Worm (Caenorhabditis elegans) whole organism, young adult: ENCODE results near the gene F44E7.9.

Source experiments
- C06A6.2 ChIP-seq: fragments of 200-800 bp; sonication (Bioruptor generic); conservative IDR thresholded peaks from 2 replicates; pipeline ENCODE4 v1.3.6; 2022; ENCODE audit warnings: missing genetic modification characterization, missing compliant biosample characterization
- C17E4.6 ChIP-seq: fragments of 200-800 bp; sonication (Bioruptor generic); IDR thresholded peaks from 2 replicates; pipeline ENCODE4 v1.3.6; 2022; ENCODE audit warnings: missing genetic modification reagents, missing genetic modification characterization, missing compliant biosample characterization
- D2030.7 ChIP-seq: fragments of 200-800 bp; sonication (Bioruptor generic); IDR thresholded peaks from 2 replicates; pipeline ENCODE4 v1.3.6; 2022; ENCODE audit warnings: missing genetic modification reagents, missing genetic modification characterization, missing compliant biosample characterization
- F49E8.2 ChIP-seq: sonication (generic microtip); optimal IDR thresholded peaks from 3 replicates; lab custom pipeline; 2017; ENCODE audit warnings: missing genetic modification characterization, mild to moderate bottlenecking, missing compliant biosample characterization, antibody characterized with exemption, moderate library complexity; ENCODE audit not compliant: insufficient read depth
- F52B5.7 ChIP-seq: sonication (generic microtip); optimal IDR thresholded peaks from 2 replicates; lab custom pipeline; 2016; ENCODE audit warnings: mild to moderate bottlenecking, missing genetic modification characterization, missing compliant biosample characterization
- K11D2.4 ChIP-seq: fragments of 200-800 bp; sonication (Bioruptor generic); IDR thresholded peaks from 2 replicates; pipeline ENCODE4 v1.3.6; 2022; ENCODE audit warnings: missing genetic modification reagents, missing genetic modification characterization, missing compliant biosample characterization
- K12H6.12 ChIP-seq: fragments of 200-800 bp; sonication (Bioruptor generic); optimal IDR thresholded peaks from 2 replicates; lab custom pipeline; 2018; ENCODE audit warnings: mild to moderate bottlenecking, missing genetic modification characterization, missing compliant biosample characterization
- Y53G8AR.9 ChIP-seq: fragments of 200-800 bp; sonication (Bioruptor generic); conservative IDR thresholded peaks from 2 replicates; pipeline ENCODE4 v1.3.6; 2022; ENCODE audit warnings: missing genetic modification reagents, missing genetic modification characterization, missing compliant biosample characterization
- Y56A3A.18 ChIP-seq: fragments of 200-800 bp; sonication (Bioruptor generic); IDR thresholded peaks from 2 replicates; pipeline ENCODE4 v1.3.6; 2022; ENCODE audit warnings: missing genetic modification reagents, missing genetic modification characterization, missing compliant biosample characterization
- Y67H2A.10 ChIP-seq: fragments of 200-800 bp; sonication (Bioruptor generic); conservative IDR thresholded peaks from 2 replicates; pipeline ENCODE4 v1.3.6; 2022; ENCODE audit warnings: missing genetic modification reagents, missing genetic modification characterization, missing compliant biosample characterization
- Y79H2A.3 ChIP-seq: fragments of 200-800 bp; sonication (Bioruptor generic); conservative IDR thresholded peaks from 2 replicates; pipeline ENCODE4 v1.3.6; 2022; ENCODE audit warnings: missing genetic modification reagents, missing genetic modification characterization, missing compliant biosample characterization
- Y95B8A.8 ChIP-seq: fragments of 200-800 bp; sonication (Bioruptor generic); IDR thresholded peaks from 2 replicates; pipeline ENCODE4 v1.3.6; 2022; ENCODE audit warnings: missing genetic modification reagents, missing genetic modification characterization, missing compliant biosample characterization
- ama-1 ChIP-seq, 3 experiments: fragments of 150-350 bp in 1 of 3; sonication (generic microtip) in 2 of 3; optimal IDR thresholded peaks; 2 replicates each; lab custom pipeline; 2014 to 2018; ENCODE audit warnings: missing biosample characterization in 2 of 3, missing genetic modification characterization in 2 of 3, missing genetic modification reagents in 2 of 3
- atf-7 ChIP-seq: sonication (generic microtip); optimal IDR thresholded peaks from 2 replicates; lab custom pipeline; 2017; ENCODE audit warnings: mild to moderate bottlenecking, missing genetic modification characterization, missing compliant biosample characterization
- attf-3 ChIP-seq: fragments of 200-800 bp; sonication (Bioruptor generic); conservative IDR thresholded peaks from 2 replicates; pipeline ENCODE4 v1.3.6; 2022; ENCODE audit warnings: missing genetic modification reagents, missing genetic modification characterization, missing compliant biosample characterization
- bed-2 ChIP-seq: fragments of 200-800 bp; sonication (Bioruptor generic); IDR thresholded peaks from 2 replicates; pipeline ENCODE4 v1.3.6; 2022; ENCODE audit warnings: missing genetic modification reagents, missing genetic modification characterization, missing compliant biosample characterization
- cebp-2 ChIP-seq: fragments of 200-800 bp; sonication (Bioruptor generic); IDR thresholded peaks from 2 replicates; pipeline ENCODE4 v1.3.6; 2022; ENCODE audit warnings: missing genetic modification characterization, missing compliant biosample characterization
- ceh-100 ChIP-seq: fragments of 200-800 bp; sonication (Bioruptor generic); IDR thresholded peaks from 2 replicates; pipeline ENCODE4 v1.3.6; 2022; ENCODE audit warnings: missing genetic modification reagents, missing genetic modification characterization, missing compliant biosample characterization
- ceh-40 ChIP-seq: fragments of 200-800 bp; sonication (Bioruptor generic); IDR thresholded peaks from 2 replicates; pipeline ENCODE4 v1.3.6; 2022; ENCODE audit warnings: missing genetic modification characterization, missing compliant biosample characterization
- ceh-58 ChIP-seq: fragments of 200-800 bp; sonication (Bioruptor generic); IDR thresholded peaks from 2 replicates; pipeline ENCODE4 v1.3.6; 2022; ENCODE audit warnings: missing genetic modification characterization, missing compliant biosample characterization
- ceh-79 ChIP-seq: sonication (generic microtip); optimal IDR thresholded peaks from 2 replicates; lab custom pipeline; 2017; ENCODE audit warnings: mild to moderate bottlenecking, missing genetic modification characterization, missing compliant biosample characterization
- ceh-91 ChIP-seq: fragments of 200-800 bp; sonication (Bioruptor generic); IDR thresholded peaks from 2 replicates; pipeline ENCODE4 v1.3.6; 2022; ENCODE audit warnings: missing genetic modification reagents, missing genetic modification characterization, missing compliant biosample characterization
- efl-1 ChIP-seq: fragments of 150-350 bp; optimal IDR thresholded peaks from 2 replicates; lab custom pipeline; 2014; ENCODE audit warnings: missing biosample characterization, missing genetic modification reagents, missing genetic modification characterization
- egl-18 ChIP-seq: fragments of 200-800 bp; sonication (Bioruptor generic); IDR thresholded peaks from 2 replicates; pipeline ENCODE4 v1.3.6; 2022; ENCODE audit warnings: missing genetic modification reagents, missing genetic modification characterization, missing compliant biosample characterization
- egrh-3 ChIP-seq: fragments of 200-800 bp; sonication (Bioruptor generic); IDR thresholded peaks from 2 replicates; pipeline ENCODE4 v1.3.6; 2022; ENCODE audit warnings: missing genetic modification reagents, missing genetic modification characterization, missing compliant biosample characterization
- him-1 ChIP-seq: sonication (generic microtip); optimal IDR thresholded peaks from 2 replicates; lab custom pipeline; 2016; ENCODE audit warnings: missing genotype, missing genetic modification reagents, missing genetic modification characterization, missing compliant biosample characterization
- hmg-1.2 ChIP-seq: fragments of 200-800 bp; sonication (Bioruptor generic); IDR thresholded peaks from 2 replicates; pipeline ENCODE4 v1.3.6; 2022; ENCODE audit warnings: missing genetic modification reagents, missing genetic modification characterization, missing compliant biosample characterization
- hmg-20 ChIP-seq: fragments of 200-800 bp; sonication (Bioruptor generic); IDR thresholded peaks from 2 replicates; pipeline ENCODE4 v1.3.6; 2022; ENCODE audit warnings: missing genetic modification reagents, missing genetic modification characterization, missing compliant biosample characterization
- hrde-1 ChIP-seq: sonication (generic microtip); optimal IDR thresholded peaks from 2 replicates; lab custom pipeline; 2016; ENCODE audit warnings: missing genetic modification characterization, mild to moderate bottlenecking, missing compliant biosample characterization, moderate library complexity, missing genotype, missing genetic modification reagents, borderline replicate concordance
- hsf-1 ChIP-seq: fragments of 200-800 bp; sonication (Bioruptor generic); IDR thresholded peaks from 2 replicates; pipeline ENCODE4 v1.3.6; 2022; ENCODE audit warnings: missing genetic modification reagents, missing genetic modification characterization, missing compliant biosample characterization
- let-526 ChIP-seq: fragments of 200-800 bp; sonication (Bioruptor generic); IDR thresholded peaks from 2 replicates; pipeline ENCODE4 v1.3.6; 2022; ENCODE audit warnings: missing genetic modification reagents, missing genetic modification characterization, missing compliant biosample characterization
- lin-35 ChIP-seq, 3 experiments: fragments of 150-350 bp in 2 of 3; sonication (generic microtip) in 1 of 3; optimal IDR thresholded peaks; 2 replicates each; lab custom pipeline; 2014 to 2018; ENCODE audit warnings: missing biosample characterization in 3 of 3, missing genetic modification characterization in 3 of 3, missing genetic modification reagents in 3 of 3
- lin-40 ChIP-seq: sonication (generic microtip); optimal IDR thresholded peaks from 2 replicates; lab custom pipeline; 2016; ENCODE audit warnings: missing genetic modification characterization, mild to moderate bottlenecking, missing compliant biosample characterization, missing genotype, missing genetic modification reagents
- lsl-1 ChIP-seq: fragments of 200-800 bp; sonication (Bioruptor generic); optimal IDR thresholded peaks from 2 replicates; lab custom pipeline; 2018; ENCODE audit warnings: mild to moderate bottlenecking, missing genetic modification characterization, moderate library complexity, missing compliant biosample characterization
- madf-3 ChIP-seq: fragments of 200-800 bp; sonication (Bioruptor generic); IDR thresholded peaks from 2 replicates; pipeline ENCODE4 v1.3.6; 2022; ENCODE audit warnings: missing genetic modification reagents, missing genetic modification characterization, missing compliant biosample characterization
- madf-6 ChIP-seq: fragments of 200-800 bp; sonication (Bioruptor generic); IDR thresholded peaks from 2 replicates; pipeline ENCODE4 v1.3.6; 2022; ENCODE audit warnings: missing genetic modification reagents, missing genetic modification characterization, missing compliant biosample characterization
- mcd-1 ChIP-seq: fragments of 200-800 bp; sonication (Bioruptor generic); IDR thresholded peaks from 2 replicates; pipeline ENCODE4 v1.3.6; 2022; ENCODE audit warnings: missing genetic modification reagents, missing genetic modification characterization, missing compliant biosample characterization
- mel-28 ChIP-seq: sonication (generic microtip); optimal IDR thresholded peaks from 2 replicates; lab custom pipeline; 2016; ENCODE audit warnings: borderline replicate concordance, mild to moderate bottlenecking, missing genetic modification characterization, missing compliant biosample characterization
- pbrm-1 ChIP-seq: fragments of 200-800 bp; sonication (Bioruptor generic); IDR thresholded peaks from 2 replicates; pipeline ENCODE4 v1.3.6; 2022; ENCODE audit warnings: missing genetic modification reagents, missing genetic modification characterization, missing compliant biosample characterization
- snpc-3.4 ChIP-seq: sonication (generic microtip); optimal IDR thresholded peaks from 2 replicates; lab custom pipeline; 2017; ENCODE audit warnings: missing genetic modification characterization, mild to moderate bottlenecking, missing compliant biosample characterization, antibody characterized with exemption, moderate library complexity, missing genotype, missing genetic modification reagents
- unc-62 ChIP-seq: fragments of 150-350 bp; optimal IDR thresholded peaks from 2 replicates; lab custom pipeline; 2014; ENCODE audit warnings: missing biosample characterization, missing genetic modification reagents, missing genetic modification characterization
- xnd-1 ChIP-seq: sonication (generic microtip); optimal IDR thresholded peaks from 2 replicates; lab custom pipeline; 2016; ENCODE audit warnings: missing genotype, missing genetic modification reagents, missing genetic modification characterization, missing compliant biosample characterization
- ztf-6 ChIP-seq: fragments of 200-800 bp; sonication (Bioruptor generic); IDR thresholded peaks from 2 replicates; pipeline ENCODE4 v1.3.6; 2022; ENCODE audit warnings: missing genetic modification reagents, missing genetic modification characterization, missing compliant biosample characterization

Gene F44E7.9

ce11 chrV:5771627-5772026, 19.4 kb upstream of the F44E7.9 start, which contains the start of gene F44E7.3:
F44E7.3 (plus strand) TSS chrV:5771945.
- no peak for TF ChIP-seq ceh-91 (GFP tag; lab: Robert Waterston, UW)
- TF ChIP-seq madf-3 (GFP tag; lab: Robert Waterston, UW), result 0 out of 2 replicates have a peak, but pooled peaks have one; percentile 24
- peak; percentile 27 for TF ChIP-seq ama-1 (optimal IDR thresholded peaks at IDR 0.05; lab: Kevin White, UChicago)
- no peak for TF ChIP-seq ama-1 (GFP tag; optimal IDR thresholded peaks at IDR 0.05; lab: Kevin White, UChicago)
- TF ChIP-seq K12H6.12 (tag; lab: Kevin White, UChicago), result no peak
- TF ChIP-seq let-526, result no peak
- TF ChIP-seq Y56A3A.18 (GFP tag; lab: Robert Waterston, UW), result no peak
- TF ChIP-seq mel-28 (tag; lab: Kevin White, UChicago), result no peak
- no peak for TF ChIP-seq lsl-1
- TF ChIP-seq lin-35 (GFP tag; optimal IDR thresholded peaks at IDR 0.05; lab: Kevin White, UChicago), result no peak
- no peak for TF ChIP-seq C17E4.6 (GFP tag; lab: Robert Waterston, UW)

ce11 chrV:5772503-5772902, 18.5 kb upstream of the F44E7.9 start:
- TF ChIP-seq F49E8.2, result peak; percentile 38
- no peak for TF ChIP-seq Y79H2A.3 (GFP tag; lab: Robert Waterston, UW)
- TF ChIP-seq hsf-1, result 0 out of 2 replicates have a peak, but pooled peaks have one; percentile 9
- TF ChIP-seq hrde-1, result peak; percentile 57
- no peak for TF ChIP-seq ama-1 (optimal IDR thresholded peaks at IDR 0.05; lab: Kevin White, UChicago)
- peak in 1 of 2 experiments; percentile 11 for TF ChIP-seq ama-1 (GFP tag; optimal IDR thresholded peaks at IDR 0.05; lab: Kevin White, UChicago)
- peak; percentile 61 for TF ChIP-seq him-1 (tag; lab: Kevin White, UChicago)
- TF ChIP-seq hmg-20 (GFP tag; lab: Robert Waterston, UW), result no peak
- TF ChIP-seq madf-6 (GFP tag; lab: Robert Waterston, UW), result peak; percentile 45; the same call in 1 of the 2 replicates

ce11 chrV:5774137-5774536, 16.9 kb upstream of the F44E7.9 start:
- TF ChIP-seq atf-7 (tag; lab: Kevin White, UChicago), result no peak
- no peak for TF ChIP-seq F52B5.7 (tag; lab: Kevin White, UChicago)
- TF ChIP-seq egrh-3 (GFP tag; lab: Robert Waterston, UW), result no peak
- no peak for TF ChIP-seq ceh-91 (GFP tag; lab: Robert Waterston, UW)
- TF ChIP-seq hmg-20 (GFP tag; lab: Robert Waterston, UW), result no peak
- no peak for TF ChIP-seq snpc-3.4
- TF ChIP-seq pbrm-1 (GFP tag; lab: Robert Waterston, UW), result no peak
- no peak for TF ChIP-seq ceh-79
- TF ChIP-seq K12H6.12 (tag; lab: Kevin White, UChicago), result no peak
- TF ChIP-seq ceh-100, result no peak
- no peak for TF ChIP-seq unc-62 (GFP tag; lab: Kevin White, UChicago)
- no peak for TF ChIP-seq D2030.7 (GFP tag; lab: Robert Waterston, UW)

ce11 chrV:5776941-5777340, 14.1 kb upstream of the F44E7.9 start, which contains the start of gene F44E7.4:
F44E7.4 (minus strand) TSS chrV:5776953.
- TF ChIP-seq bed-2 (GFP tag; lab: Robert Waterston, UW), result peak; percentile 82
- peak; percentile 83 for TF ChIP-seq Y67H2A.10 (GFP tag; lab: Robert Waterston, UW)
- peak; percentile 43 for TF ChIP-seq lin-40 (tag; lab: Kevin White, UChicago)
- TF ChIP-seq C17E4.6 (GFP tag; lab: Robert Waterston, UW), result peak; percentile 89
- peak; percentile 95 for TF ChIP-seq Y95B8A.8 (GFP tag; lab: Robert Waterston, UW)
- TF ChIP-seq hmg-1.2 (GFP tag; lab: Robert Waterston, UW), result peak; percentile 96
- peak; percentile 88 for TF ChIP-seq Y79H2A.3 (GFP tag; lab: Robert Waterston, UW)
- TF ChIP-seq ceh-40 (GFP tag; lab: Robert Waterston, UW), result 0 out of 2 replicates have a peak, but pooled peaks have one; percentile 40
- TF ChIP-seq egl-18 (GFP tag; lab: Robert Waterston, UW), result 0 out of 2 replicates have a peak, but pooled peaks have one; percentile 73
- TF ChIP-seq K11D2.4, result peak; percentile 83
- TF ChIP-seq efl-1 (GFP tag; lab: Kevin White, UChicago), result peak; percentile 63
- TF ChIP-seq mcd-1, result peak; percentile 98
- TF ChIP-seq Y53G8AR.9 (GFP tag; lab: Robert Waterston, UW), result peak; percentile 94
- TF ChIP-seq attf-3 (GFP tag; lab: Robert Waterston, UW), result peak; percentile 82
- peak; percentile 84; the same call in 1 of the 2 replicates for TF ChIP-seq cebp-2 (GFP tag; lab: Robert Waterston, UW)
- TF ChIP-seq ceh-58 (GFP tag; lab: Robert Waterston, UW), result 0 out of 2 replicates have a peak, but pooled peaks have one; percentile 10
- peak; percentile 99 for TF ChIP-seq C06A6.2 (GFP tag; lab: Robert Waterston, UW)
- peak; percentile 45 for TF ChIP-seq xnd-1
- peak; percentile 29 for TF ChIP-seq snpc-3.4
- peak; percentile 85 for TF ChIP-seq ztf-6 (GFP tag; lab: Robert Waterston, UW)
